Fruit fly (Drosophila melanogaster) whole organism, embryonic: ENCODE results near the gene CG4594.

ENCODE experiments used
- CG13775 ChIP-seq: fragments of 200-800 bp; sonication (Bioruptor generic); optimal IDR thresholded peaks from 3 replicates; lab custom pipeline; 2017; ENCODE audit warnings: missing biosample characterization, mild to moderate bottlenecking, missing genetic modification characterization
- CG15011 ChIP-seq: fragments of 200-800 bp; sonication (Bioruptor generic); optimal IDR thresholded peaks from 3 replicates; lab custom pipeline; 2018; ENCODE audit warnings: missing biosample characterization, mild to moderate bottlenecking, missing genetic modification characterization
- CG1603 ChIP-seq: fragments of 200-800 bp; sonication (Bioruptor generic); optimal IDR thresholded peaks from 2 replicates; lab custom pipeline; 2019; ENCODE audit warnings: missing biosample characterization, mild to moderate bottlenecking, missing genetic modification characterization, moderate library complexity
- CG1647 ChIP-seq: fragments of 200-800 bp; sonication (Bioruptor generic); optimal IDR thresholded peaks from 3 replicates; lab custom pipeline; 2016; ENCODE audit warnings: missing biosample characterization, missing genetic modification characterization
- CG17328 ChIP-seq: fragments of 200-800 bp; sonication (Bioruptor generic); IDR thresholded peaks from 2 replicates; pipeline ENCODE4 v1.3.6; 2022; ENCODE audit warnings: missing biosample characterization, missing genetic modification characterization
- CG1792 ChIP-seq: fragments of 200-800 bp; sonication (Bioruptor generic); optimal IDR thresholded peaks from 2 replicates; lab custom pipeline; 2016; ENCODE audit warnings: missing biosample characterization, missing genetic modification characterization
- CG3065 ChIP-seq: fragments of 200-800 bp; sonication (Bioruptor generic); optimal IDR thresholded peaks from 2 replicates; lab custom pipeline; 2016; ENCODE audit warnings: missing biosample characterization, missing genetic modification characterization
- CG32767 ChIP-seq: fragments of 200-800 bp; sonication (Bioruptor generic); IDR thresholded peaks from 2 replicates; pipeline ENCODE4 v1.3.6; 2022; ENCODE audit warnings: missing biosample characterization, missing genetic modification characterization
- CG3281 ChIP-seq: fragments of 200-800 bp; sonication (Bioruptor generic); optimal IDR thresholded peaks from 3 replicates; lab custom pipeline; 2017; ENCODE audit warnings: missing biosample characterization, mild to moderate bottlenecking, missing genetic modification characterization
- CG33213 ChIP-seq: fragments of 200-800 bp; sonication (Bioruptor generic); optimal IDR thresholded peaks from 3 replicates; lab custom pipeline; 2016; ENCODE audit warnings: missing biosample characterization, missing genetic modification characterization
- CG4820 ChIP-seq: fragments of 200-800 bp; sonication (Bioruptor generic); optimal IDR thresholded peaks from 3 replicates; lab custom pipeline; 2016; ENCODE audit warnings: missing biosample characterization, missing genetic modification characterization
- CG7556 ChIP-seq: fragments of 200-800 bp; sonication (Bioruptor generic); optimal IDR thresholded peaks from 2 replicates; lab custom pipeline; 2017; ENCODE audit warnings: missing biosample characterization, mild to moderate bottlenecking, missing genetic modification characterization
- CG9215 ChIP-seq: fragments of 200-800 bp; sonication (Bioruptor generic); IDR thresholded peaks from 2 replicates; pipeline ENCODE4 v1.3.6; 2022; ENCODE audit warnings: missing biosample characterization, missing genetic modification characterization
- CG9437 ChIP-seq: fragments of 200-800 bp; sonication (Bioruptor generic); optimal IDR thresholded peaks from 2 replicates; lab custom pipeline; 2018; ENCODE audit warnings: missing biosample characterization, mild to moderate bottlenecking, missing genetic modification characterization
- CG9797 ChIP-seq: fragments of 200-800 bp; sonication (Bioruptor generic); optimal IDR thresholded peaks from 3 replicates; lab custom pipeline; 2018; ENCODE audit warnings: missing biosample characterization, mild to moderate bottlenecking, missing genetic modification characterization
- Dp ChIP-seq: fragments of 200-800 bp; sonication (Bioruptor generic); optimal IDR thresholded peaks from 2 replicates; lab custom pipeline; 2018; ENCODE audit warnings: missing biosample characterization, mild to moderate bottlenecking, missing genetic modification characterization, moderate library complexity
- Ets65A ChIP-seq: fragments of 200-800 bp; sonication (Bioruptor generic); peaks from one replicate; lab custom pipeline; 2016; ENCODE audit warnings: missing biosample characterization, missing genetic modification characterization
- GATAe ChIP-seq: fragments of 200-800 bp; sonication (Bioruptor generic); conservative IDR thresholded peaks from 2 replicates; pipeline ENCODE4 v1.3.6; 2022; ENCODE audit warnings: missing biosample characterization, missing genetic modification characterization
- Gsc ChIP-seq: fragments of 200-800 bp; sonication (Bioruptor generic); IDR thresholded peaks from 2 replicates; pipeline ENCODE4 v1.3.6; 2022; ENCODE audit warnings: missing biosample characterization, missing genetic modification characterization
- HHEX ChIP-seq: fragments of 200-800 bp; sonication (Bioruptor generic); optimal IDR thresholded peaks from 3 replicates; lab custom pipeline; 2017; ENCODE audit warnings: missing biosample characterization, mild to moderate bottlenecking, missing genetic modification characterization, missing genetic modification reagents
- Max ChIP-seq: fragments of 200-800 bp; sonication (Bioruptor generic); optimal IDR thresholded peaks from 2 replicates; lab custom pipeline; 2016; ENCODE audit warnings: missing biosample characterization, mild to moderate bottlenecking, missing genetic modification characterization
- Meics ChIP-seq: fragments of 200-800 bp; sonication (Bioruptor generic); optimal IDR thresholded peaks from 2 replicates; lab custom pipeline; 2017; ENCODE audit warnings: missing biosample characterization, mild to moderate bottlenecking, missing genetic modification characterization
- NC2β ChIP-seq: fragments of 200-800 bp; sonication (Bioruptor generic); optimal IDR thresholded peaks from 2 replicates; lab custom pipeline; 2016; ENCODE audit warnings: missing biosample characterization, missing genetic modification characterization
- Poxn ChIP-seq: fragments of 200-800 bp; sonication (Bioruptor generic); IDR thresholded peaks from 2 replicates; pipeline ENCODE4 v1.3.6; 2022; ENCODE audit warnings: missing biosample characterization, missing genetic modification characterization
- Sox102F ChIP-seq: fragments of 200-800 bp; sonication (Bioruptor generic); optimal IDR thresholded peaks from 2 replicates; lab custom pipeline; 2018; ENCODE audit warnings: missing biosample characterization, mild to moderate bottlenecking, missing genetic modification characterization, moderate library complexity
- Stat92E ChIP-seq, 3 experiments: fragments of >200 bp in 2 of 3; fragments of 200-800 bp in 1 of 3; sonication (Bioruptor generic) in 1 of 3; optimal IDR thresholded peaks; 2 replicates each; lab custom pipeline; 2017 to 2019; ENCODE audit warnings: missing biosample characterization in 3 of 3, missing genetic modification characterization in 3 of 3, mild to moderate bottlenecking in 1 of 3, moderate library complexity in 1 of 3
- Tbp ChIP-seq: fragments of >200 bp; optimal IDR thresholded peaks from 2 replicates; lab custom pipeline; 2018; ENCODE audit warnings: missing biosample characterization, missing genetic modification characterization
- aop ChIP-seq: fragments of 200-800 bp; sonication (Bioruptor generic); IDR thresholded peaks from 2 replicates; pipeline ENCODE4 v1.3.6; 2022; ENCODE audit warnings: missing biosample characterization, missing genetic modification characterization
- ase ChIP-seq: fragments of 200-800 bp; sonication (Bioruptor generic); IDR thresholded peaks from 3 replicates; pipeline ENCODE4 v1.3.6; 2022; ENCODE audit warnings: missing biosample characterization, missing genetic modification characterization
- az2 ChIP-seq: fragments of 200-800 bp; sonication (Bioruptor generic); optimal IDR thresholded peaks from 3 replicates; lab custom pipeline; 2016; ENCODE audit warnings: missing biosample characterization, missing genetic modification characterization
- chinmo ChIP-seq: fragments of 200-800 bp; sonication (Bioruptor generic); IDR thresholded peaks from 4 replicates; pipeline ENCODE4 v1.3.6; 2022; ENCODE audit warnings: missing biosample characterization, missing genetic modification characterization; ENCODE audit not compliant: partially characterized antibody
- corto ChIP-seq: fragments of 200-800 bp; sonication (Bioruptor generic); optimal IDR thresholded peaks from 2 replicates; lab custom pipeline; 2016; ENCODE audit warnings: missing biosample characterization, mild to moderate bottlenecking, missing genetic modification characterization, moderate library complexity
- esg ChIP-seq: fragments of 200-800 bp; sonication (Bioruptor generic); conservative IDR thresholded peaks from 2 replicates; pipeline ENCODE4 v1.3.6; 2022; ENCODE audit warnings: missing biosample characterization, missing genetic modification characterization
- lmd ChIP-seq: fragments of 200-800 bp; sonication (Bioruptor generic); IDR thresholded peaks from 2 replicates; pipeline ENCODE4 v1.3.6; 2022; ENCODE audit warnings: missing biosample characterization, missing genetic modification characterization
- peb ChIP-seq: fragments of 200-800 bp; sonication (Bioruptor generic); IDR thresholded peaks from 2 replicates; pipeline ENCODE4 v1.3.6; 2022; ENCODE audit warnings: missing biosample characterization, missing genetic modification characterization
- pnt ChIP-seq: fragments of 200-800 bp; sonication (Bioruptor generic); optimal IDR thresholded peaks from 3 replicates; lab custom pipeline; 2016; ENCODE audit warnings: missing biosample characterization, missing genetic modification characterization
- pzg ChIP-seq: fragments of 200-800 bp; sonication (Bioruptor generic); optimal IDR thresholded peaks from 3 replicates; lab custom pipeline; 2018; ENCODE audit warnings: missing biosample characterization, mild to moderate bottlenecking, missing genetic modification characterization, moderate library complexity
- row ChIP-seq: fragments of 200-800 bp; sonication (Bioruptor generic); IDR thresholded peaks from 3 replicates; pipeline ENCODE4 v1.3.6; 2022; ENCODE audit warnings: missing biosample characterization, missing genetic modification characterization
- scrt ChIP-seq: fragments of 200-800 bp; sonication (Bioruptor generic); optimal IDR thresholded peaks from 2 replicates; lab custom pipeline; 2018; ENCODE audit warnings: missing biosample characterization, mild to moderate bottlenecking, missing genetic modification characterization, moderate library complexity
- slou ChIP-seq: fragments of 200-800 bp; sonication (Bioruptor generic); optimal IDR thresholded peaks from 3 replicates; lab custom pipeline; 2016; ENCODE audit warnings: missing biosample characterization, missing genetic modification characterization
- sqz ChIP-seq: fragments of 200-800 bp; sonication (Bioruptor generic); optimal IDR thresholded peaks from 3 replicates; lab custom pipeline; 2018; ENCODE audit warnings: missing biosample characterization, mild to moderate bottlenecking, missing genetic modification characterization
- sr ChIP-seq: fragments of 200-800 bp; sonication (Bioruptor generic); IDR thresholded peaks from 3 replicates; pipeline ENCODE4 v1.3.6; 2022; ENCODE audit warnings: missing biosample characterization, missing genetic modification characterization
- tin ChIP-seq: fragments of 200-800 bp; sonication (Bioruptor generic); optimal IDR thresholded peaks from 3 replicates; lab custom pipeline; 2016; ENCODE audit warnings: missing biosample characterization, missing genetic modification characterization
- tio ChIP-seq: fragments of 200-800 bp; sonication (Bioruptor generic); optimal IDR thresholded peaks from 2 replicates; lab custom pipeline; 2017; ENCODE audit warnings: missing biosample characterization, missing genetic modification characterization, inconsistent platforms
- tup ChIP-seq: fragments of 200-800 bp; sonication (Bioruptor generic); optimal IDR thresholded peaks from 2 replicates; lab custom pipeline; 2016; ENCODE audit warnings: missing biosample characterization, mild to moderate bottlenecking, missing genetic modification characterization, moderate library complexity
- unpg ChIP-seq: fragments of 200-800 bp; sonication (Bioruptor generic); optimal IDR thresholded peaks from 3 replicates; lab custom pipeline; 2018; ENCODE audit warnings: missing biosample characterization, mild to moderate bottlenecking, missing genetic modification characterization, moderate library complexity
- vfl ChIP-seq: fragments of 200-800 bp; sonication (Bioruptor generic); optimal IDR thresholded peaks from 2 replicates; lab custom pipeline; 2016; ENCODE audit warnings: missing biosample characterization, missing genetic modification characterization
- yki ChIP-seq: fragments of >200 bp; optimal IDR thresholded peaks from 3 replicates; lab custom pipeline; 2018
- zen2 ChIP-seq: fragments of 200-800 bp; sonication (Bioruptor generic); IDR thresholded peaks from 3 replicates; pipeline ENCODE4 v1.3.6; 2022; ENCODE audit warnings: missing biosample characterization, missing genetic modification characterization; ENCODE audit not compliant: partially characterized antibody

Gene CG4594

DNA sequence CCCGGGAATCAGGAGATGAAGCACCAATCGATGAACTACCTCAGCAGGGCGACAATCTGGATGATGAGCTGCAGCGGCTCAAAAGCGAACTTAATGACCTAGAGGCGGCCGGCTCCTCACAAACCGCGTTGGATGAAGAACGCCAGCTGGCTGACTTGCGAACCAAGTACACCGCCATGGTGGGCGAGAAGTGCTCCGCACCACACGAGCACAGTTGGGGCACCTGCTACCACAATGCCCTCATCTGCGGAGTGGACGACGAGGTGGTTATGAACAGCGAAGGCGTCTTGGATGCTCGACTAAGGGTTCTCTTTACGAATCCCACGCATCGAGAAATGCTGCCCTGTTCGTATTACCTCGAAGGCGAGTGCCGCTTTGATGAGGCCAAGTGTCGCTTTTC is 34.7 kb downstream of the CG4594 start (continued):
- TF ChIP-seq sqz (GFP tag; lab: Kevin White, UChicago): no peak
- no peak for TF ChIP-seq CG3065
- peak; percentile 60 for TF ChIP-seq Ets65A (GFP tag; lab: Kevin White, UChicago)
- no peak for TF ChIP-seq slou (GFP tag; lab: Kevin White, UChicago)
- no peak for TF ChIP-seq tup
- no peak for TF ChIP-seq corto
- no peak for TF ChIP-seq Max (GFP tag; lab: Kevin White, UChicago)
- TF ChIP-seq, all 482 proteins: peak for 3

DNA sequence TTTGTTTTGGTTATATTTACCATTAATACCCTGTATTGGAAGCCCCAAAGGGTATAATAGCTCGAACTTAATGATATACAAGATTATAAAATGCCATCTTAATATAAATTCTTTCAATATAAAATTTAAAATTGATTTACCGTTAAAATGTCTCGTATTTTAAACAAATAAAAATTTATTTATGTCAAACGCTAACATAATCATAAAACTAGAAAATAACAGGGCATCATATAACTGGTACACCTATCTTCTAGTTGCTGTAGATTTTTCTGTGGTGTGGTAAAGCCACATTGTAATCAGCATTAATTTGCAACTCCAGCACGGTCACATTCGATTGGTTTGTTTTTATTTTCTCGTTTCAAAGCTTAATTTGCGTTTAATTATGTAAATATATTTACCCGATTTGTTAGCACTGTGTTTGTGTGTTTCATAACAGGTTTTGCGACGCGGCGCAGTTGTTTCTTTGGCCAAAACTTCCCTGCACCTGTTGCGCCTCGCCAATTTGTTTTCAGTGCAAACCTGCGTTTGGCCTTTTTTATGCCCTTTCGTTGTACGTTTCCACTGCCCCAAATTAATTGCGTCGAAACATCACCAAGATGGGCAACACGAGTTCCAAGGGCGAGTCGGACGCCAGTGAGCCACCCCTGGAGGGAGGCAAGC is 37.2 kb downstream of the CG4594 start, which contains the start of the genes CG4658 and CG5846:
TSS of gene CG4658 (plus strand) at position 140 of the 660 bp plus-strand sequence.
TSS of gene CG5846 (minus strand) at position 245 of the 660 bp plus-strand sequence.
- TF ChIP-seq chinmo (GFP tag; lab: Robert Waterston, UW) (0 out of 4 replicates have a peak, but pooled peaks have one; percentile 46), tin (peak; percentile 92), Stat92E (GFP tag; optimal IDR thresholded peaks at IDR 0.05; lab: Kevin White, UChicago) (peak in 1 of 3 experiments; percentile 88), sr (GFP tag; lab: Robert Waterston, UW) (peak; percentile 44; the same call in 1 of the 3 replicates), CG3281 (GFP tag; lab: Kevin White, UChicago) (peak; percentile 89), ase (GFP tag; lab: Robert Waterston, UW) (peak; percentile 92), HHEX (GFP tag; lab: Kevin White, UChicago) (peak; percentile 81), yki (lab: Kevin White, UChicago) (no peak), CG15011 (GFP tag; lab: Kevin White, UChicago) (peak; percentile 86), Meics (peak; percentile 92), CG33213 (GFP tag; lab: Kevin White, UChicago) (peak; percentile 42), CG9215 (GFP tag; lab: Robert Waterston, UW) (peak; percentile 90), CG32767 (GFP tag; lab: Robert Waterston, UW) (peak; percentile 96), az2 (GFP tag; lab: Kevin White, UChicago) (peak; percentile 96), CG9437 (GFP tag; lab: Kevin White, UChicago) (peak; percentile 83), Sox102F (GFP tag; lab: Kevin White, UChicago) (peak; percentile 98), Tbp (no peak), Gsc (GFP tag; lab: Robert Waterston, UW) (peak; percentile 78), pzg (peak; percentile 52), lmd (peak; percentile 95), CG9797 (GFP tag; lab: Kevin White, UChicago) (peak; percentile 77), CG4820 (GFP tag; lab: Kevin White, UChicago) (peak; percentile 90), GATAe (GFP tag; lab: Robert Waterston, UW) (peak; percentile 81), row (GFP tag; lab: Robert Waterston, UW) (peak; percentile 99), scrt (GFP tag; lab: Kevin White, UChicago) (peak; percentile 91), zen2 (no peak), peb (GFP tag; lab: Robert Waterston, UW) (peak; percentile 95), NC2β (GFP tag; lab: Kevin White, UChicago) (peak; percentile 84), tio (GFP tag; lab: Kevin White, UChicago) (peak; percentile 93), pnt (GFP tag; lab: Kevin White, UChicago) (peak; percentile 58), CG17328 (GFP tag; lab: Robert Waterston, UW) (peak; percentile 94), esg (GFP tag; lab: Robert Waterston, UW) (peak; percentile 93), CG1603 (tag; lab: Kevin White, UChicago) (peak; percentile 71), CG13775 (GFP tag; lab: Kevin White, UChicago) (peak; percentile 93), CG7556 (peak; percentile 92), CG1647 (peak; percentile 71), unpg (GFP tag; lab: Kevin White, UChicago) (peak; percentile 97), Dp (GFP tag; lab: Kevin White, UChicago) (peak; percentile 14), aop (GFP tag; lab: Robert Waterston, UW) (peak; percentile 55; the same call in 1 of the 2 replicates), Poxn (GFP tag; lab: Robert Waterston, UW) (peak; percentile 62), vfl (GFP tag; lab: Kevin White, UChicago) (peak; percentile 59), CG1792 (peak; percentile 5)
